Worm (Caenorhabditis elegans): ENCODE data around the gene C03H5.5.

Gene C03H5.5

ce11 chrII:400167-400566, 15.0 kb upstream of the C03H5.5 start:
- no peak for TF ChIP-seq rnt-1 (tag; optimal IDR thresholded peaks at IDR 0.05)
- TF ChIP-seq unc-42 (tag; optimal IDR thresholded peaks at IDR 0.05) = peak; percentile 81

DNA sequence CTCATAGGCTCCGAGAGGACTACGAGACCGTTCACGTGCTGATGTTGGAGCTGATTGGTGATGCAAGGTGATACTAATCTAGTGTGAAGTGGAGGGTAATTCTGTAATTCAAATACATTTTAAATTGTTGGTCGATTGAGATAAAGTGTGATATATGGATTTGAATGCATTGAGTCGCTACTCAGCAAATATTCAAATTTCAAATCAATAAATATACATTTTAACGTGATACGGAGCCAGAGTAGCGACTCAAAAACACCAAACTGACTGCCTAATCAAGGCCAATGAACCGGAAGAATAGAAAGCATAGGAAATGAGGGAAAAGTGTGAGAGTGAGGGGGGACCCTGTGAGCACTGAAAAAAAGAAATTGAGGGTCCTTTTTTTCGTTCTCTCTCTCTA, 14.2 kb upstream of the C03H5.5 start, which contains the start of gene C03H5.6:
Gene C03H5.6 (minus strand): TSS at position 101 of the 400 bp plus-strand sequence.
- TF ChIP-seq pqm-1 (tag; optimal IDR thresholded peaks at IDR 0.05) (no peak), pax-1 (tag; optimal IDR thresholded peaks at IDR 0.05) (no peak), odd-2 (tag; optimal IDR thresholded peaks at IDR 0.05) (no peak), unc-42 (tag; optimal IDR thresholded peaks at IDR 0.05) (no peak), tbx-7 (tag; optimal IDR thresholded peaks at IDR 0.05) (no peak), mec-3 (tag; optimal IDR thresholded peaks at IDR 0.05; ENCODE audit: borderline replicate concordance) (no peak), K02D7.2 (tag; optimal IDR thresholded peaks at IDR 0.05) (no peak), ceh-31 (tag; optimal IDR thresholded peaks at IDR 0.05) (no peak), ceh-19 (GFP tag; optimal IDR thresholded peaks at IDR 0.05) (no peak), ceh-18 (tag; optimal IDR thresholded peaks at IDR 0.05) (no peak), sdc-2 (tag; optimal IDR thresholded peaks at IDR 0.05) (no peak), npax-4 (tag; optimal IDR thresholded peaks at IDR 0.05) (no peak), pat-9 (tag; optimal IDR thresholded peaks at IDR 0.05) (no peak), sox-2 (GFP tag; IDR thresholded peaks at IDR 0.05) (no peak)

- no peak for TF ChIP-seq ttx-3 (tag; optimal IDR thresholded peaks at IDR 0.05)
- TF ChIP-seq sox-2 (GFP tag; IDR thresholded peaks at IDR 0.05) = no peak
- no peak for TF ChIP-seq npax-4 (tag; optimal IDR thresholded peaks at IDR 0.05)
- no peak for TF ChIP-seq hlh-30 (tag; optimal IDR thresholded peaks at IDR 0.05; ENCODE audit: insufficient read depth)
- no peak for TF ChIP-seq tbx-2 (tag; optimal IDR thresholded peaks at IDR 0.05)
- no peak for TF ChIP-seq unc-3 (GFP tag; conservative IDR thresholded peaks at IDR 0.05)
- TF ChIP-seq unc-3 (tag; optimal IDR thresholded peaks at IDR 0.05) = no peak
- no peak for TF ChIP-seq pag-3 (tag; optimal IDR thresholded peaks at IDR 0.05; ENCODE audit: borderline replicate concordance)
- TF ChIP-seq pqm-1 (tag; optimal IDR thresholded peaks at IDR 0.05) = no peak
- no peak for TF ChIP-seq ceh-34 (tag; optimal IDR thresholded peaks at IDR 0.05)
- no peak for TF ChIP-seq ets-4 (tag; optimal IDR thresholded peaks at IDR 0.05)
Observed at ce11 chrII:388533-388932, 3.4 kb upstream of the C03H5.5 start, which contains the start of gene nstp-4. Gene nstp-4 (plus strand): TSS chrII:388833.

DNA sequence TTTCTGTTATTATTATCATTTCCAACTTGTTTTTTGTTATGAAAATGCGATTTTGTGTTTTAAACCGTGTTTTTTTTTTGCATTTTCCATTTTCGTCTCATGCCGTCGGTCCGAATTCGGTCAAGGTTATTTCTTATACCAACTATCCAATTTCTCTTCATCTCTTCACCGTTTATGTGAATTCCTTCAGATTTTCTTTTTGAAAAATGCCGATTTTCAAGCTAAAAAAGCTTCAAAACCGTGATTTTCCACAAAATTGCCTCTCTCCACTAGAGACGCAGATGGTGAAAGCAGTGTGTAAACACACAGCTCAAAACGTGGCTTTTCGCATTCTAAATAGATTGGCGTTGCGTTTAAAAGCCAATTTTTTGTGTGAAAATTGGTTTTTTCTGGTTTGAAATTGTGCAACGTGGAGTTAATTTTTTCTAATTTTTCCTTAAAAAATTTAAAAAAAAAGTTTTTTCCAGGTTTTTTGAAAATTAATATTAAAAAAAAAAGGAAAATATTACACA, 2.7 kb upstream of the C03H5.5 start:
- TF ChIP-seq zip-5 (tag; optimal IDR thresholded peaks at IDR 0.05) (no peak), elt-2 (tag; optimal IDR thresholded peaks at IDR 0.05) (peak; percentile 15)

- TF ChIP-seq syd-9 (tag; optimal IDR thresholded peaks at IDR 0.05) (no peak), hlh-13 (GFP tag; optimal IDR thresholded peaks at IDR 0.05) (no peak), nhr-11 (tag; optimal IDR thresholded peaks at IDR 0.05) (no peak), sox-4 (tag; optimal IDR thresholded peaks at IDR 0.05) (no peak), elt-2 (tag; optimal IDR thresholded peaks at IDR 0.05) (no peak), ceh-45 (GFP tag; IDR thresholded peaks at IDR 0.05) (no peak), hlh-15 (tag; optimal IDR thresholded peaks at IDR 0.05) (no peak), ref-2 (tag; optimal IDR thresholded peaks at IDR 0.05) (no peak), ama-1 (optimal IDR thresholded peaks at IDR 0.05) (no peak), unc-55 (GFP tag; optimal IDR thresholded peaks at IDR 0.05) (no peak), eyg-1 (tag; optimal IDR thresholded peaks at IDR 0.05) (no peak), dve-1 (tag; optimal IDR thresholded peaks at IDR 0.05) (no peak), unc-3 (GFP tag; conservative IDR thresholded peaks at IDR 0.05) (no peak), unc-3 (tag; optimal IDR thresholded peaks at IDR 0.05) (no peak), unc-42 (tag; optimal IDR thresholded peaks at IDR 0.05) (no peak), gmeb-2 (tag; optimal IDR thresholded peaks at IDR 0.05) (no peak), dmd-4 (tag; optimal IDR thresholded peaks at IDR 0.05; ENCODE audit: borderline replicate concordance) (no peak), Y22D7AL.16 (tag; optimal IDR thresholded peaks at IDR 0.05) (no peak), pag-3 (tag; optimal IDR thresholded peaks at IDR 0.05; ENCODE audit: borderline replicate concordance) (no peak), ceh-30 (tag; optimal IDR thresholded peaks at IDR 0.05) (no peak), ceh-19 (GFP tag; optimal IDR thresholded peaks at IDR 0.05) (no peak)
Observed at ce11 chrII:385957-386356, 799 bp upstream of the C03H5.5 start, which contains the start of gene C03H5.3. Gene C03H5.3 (plus strand): TSS chrII:386088.
